Worm (Caenorhabditis elegans) whole organism, L4 larva: Measurements from ENCODE around the gene ZC239.4.

Source experiments
- D1046.2 ChIP-seq: fragments of 200-800 bp; sonication (Bioruptor generic); IDR thresholded peaks from 2 replicates; pipeline ENCODE4 v1.3.6; 2022; ENCODE audit warnings: missing genetic modification characterization, missing compliant biosample characterization
- Y48G9A.11 ChIP-seq: fragments of 200-800 bp; sonication (Bioruptor generic); IDR thresholded peaks from 2 replicates; pipeline ENCODE4 v1.3.6; 2022; ENCODE audit warnings: missing genetic modification reagents, missing genetic modification characterization, missing compliant biosample characterization
- Y5F2A.4 ChIP-seq: fragments of 200-800 bp; sonication (Bioruptor generic); optimal IDR thresholded peaks from 2 replicates; lab custom pipeline; 2018; ENCODE audit warnings: mild to moderate bottlenecking, missing genetic modification characterization, missing compliant biosample characterization
- ZK337.2 ChIP-seq: fragments of 200-800 bp; sonication (Bioruptor generic); IDR thresholded peaks from 2 replicates; pipeline ENCODE4 v1.3.6; 2022; ENCODE audit warnings: missing genetic modification reagents, missing genetic modification characterization, missing compliant biosample characterization
- attf-4 ChIP-seq: sonication (generic microtip); optimal IDR thresholded peaks from 3 replicates; lab custom pipeline; 2017; ENCODE audit warnings: missing biosample characterization, missing genetic modification characterization
- ceh-44 ChIP-seq: fragments of 200-800 bp; sonication (Bioruptor generic); IDR thresholded peaks from 2 replicates; pipeline ENCODE4 v1.3.6; 2022; ENCODE audit warnings: missing genetic modification reagents, missing genetic modification characterization, missing compliant biosample characterization
- ceh-62 ChIP-seq: sonication (generic microtip); optimal IDR thresholded peaks from 2 replicates; lab custom pipeline; 2017; ENCODE audit warnings: missing biosample characterization, missing genetic modification characterization
- cey-2 ChIP-seq: sonication (generic microtip); optimal IDR thresholded peaks from 3 replicates; lab custom pipeline; 2017; ENCODE audit warnings: missing genetic modification characterization, mild to moderate bottlenecking, missing compliant biosample characterization, antibody characterized with exemption, borderline replicate concordance; ENCODE audit not compliant: insufficient read depth
- daf-16 ChIP-seq, 3 experiments: sonication (generic microtip); optimal IDR thresholded peaks; 2 replicates each; lab custom pipeline; 2016 to 2017; ENCODE audit warnings: missing genetic modification characterization in 3 of 3, missing genetic modification reagents in 3 of 3, mild to moderate bottlenecking in 2 of 3, missing compliant biosample characterization in 2 of 3, missing biosample characterization in 1 of 3, moderate library complexity in 1 of 3
- dmd-9 ChIP-seq: fragments of 200-800 bp; sonication (Bioruptor generic); IDR thresholded peaks from 2 replicates; pipeline ENCODE4 v1.3.6; 2022; ENCODE audit warnings: missing genetic modification reagents, missing genetic modification characterization, missing compliant biosample characterization
- fkh-10 ChIP-seq: fragments of 150-350 bp; optimal IDR thresholded peaks from 2 replicates; lab custom pipeline; 2014; ENCODE audit warnings: missing biosample characterization, missing genetic modification reagents, missing genetic modification characterization
- fos-1 ChIP-seq: fragments of 150-350 bp; optimal IDR thresholded peaks from 2 replicates; lab custom pipeline; 2014; ENCODE audit warnings: missing biosample characterization, missing genetic modification characterization
- gei-8 ChIP-seq: fragments of 200-800 bp; sonication (Bioruptor generic); optimal IDR thresholded peaks from 2 replicates; lab custom pipeline; 2018; ENCODE audit warnings: mild to moderate bottlenecking, missing genetic modification characterization, missing compliant biosample characterization
- hlh-11 ChIP-seq: fragments of 200-800 bp; sonication (Bioruptor generic); optimal IDR thresholded peaks from 2 replicates; lab custom pipeline; 2018; ENCODE audit warnings: mild to moderate bottlenecking, missing genetic modification characterization, missing compliant biosample characterization
- lin-15B ChIP-seq: fragments of 150-350 bp; sonication (generic microtip); optimal IDR thresholded peaks from 3 replicates; lab custom pipeline; 2014; ENCODE audit warnings: missing biosample characterization, missing genetic modification characterization
- lin-29 ChIP-seq: fragments of 200-800 bp; sonication (Bioruptor generic); IDR thresholded peaks from 2 replicates; pipeline ENCODE4 v1.3.6; 2022; ENCODE audit warnings: missing genetic modification reagents, missing genetic modification characterization, missing compliant biosample characterization
- lin-39 ChIP-seq: fragments of 150-350 bp; optimal IDR thresholded peaks from 2 replicates; lab custom pipeline; 2014; ENCODE audit warnings: missing biosample characterization, missing genetic modification reagents, missing genetic modification characterization
- madf-5 ChIP-seq, 2 experiments: fragments of 200-800 bp; sonication (Bioruptor generic); IDR thresholded peaks; 2 replicates each; pipeline ENCODE4 v1.3.6; 2022; ENCODE audit warnings: missing compliant biosample characterization in 2 of 2, missing genetic modification characterization in 2 of 2
- mep-1 ChIP-seq: fragments of 150-350 bp; sonication (generic microtip); optimal IDR thresholded peaks from 3 replicates; lab custom pipeline; 2014; ENCODE audit warnings: missing biosample characterization, missing genetic modification characterization
- mxl-2 ChIP-seq: fragments of 200-800 bp; sonication (Bioruptor generic); conservative IDR thresholded peaks from 2 replicates; pipeline ENCODE4 v1.3.6; 2022; ENCODE audit warnings: missing genetic modification reagents, missing genetic modification characterization, missing compliant biosample characterization
- nhr-10 ChIP-seq: fragments of 150-350 bp; optimal IDR thresholded peaks from 2 replicates; lab custom pipeline; 2014; ENCODE audit warnings: missing biosample characterization, missing genetic modification characterization
- nhr-48 ChIP-seq: sonication (generic microtip); optimal IDR thresholded peaks from 2 replicates; lab custom pipeline; 2016; ENCODE audit warnings: mild to moderate bottlenecking, missing genetic modification characterization, missing compliant biosample characterization
- pha-4 ChIP-seq, 2 experiments: fragments of 150-350 bp in 1 of 2; fragments of 200-800 bp in 1 of 2; sonication (Bioruptor generic) in 1 of 2; IDR thresholded peaks in 1 of 2; optimal IDR thresholded peaks in 1 of 2; 2 replicates each; pipeline versions ENCODE4 v1.3.6 to Lab custom; 2014 to 2022; ENCODE audit warnings: missing genetic modification characterization in 2 of 2, missing genetic modification reagents in 2 of 2, missing biosample characterization in 1 of 2, missing compliant biosample characterization in 1 of 2
- sdz-12 ChIP-seq: fragments of 200-800 bp; sonication (Bioruptor generic); optimal IDR thresholded peaks from 2 replicates; lab custom pipeline; 2018; ENCODE audit warnings: mild to moderate bottlenecking, missing genetic modification characterization, missing compliant biosample characterization
- unc-130 ChIP-seq: sonication (generic microtip); optimal IDR thresholded peaks from 2 replicates; lab custom pipeline; 2016; ENCODE audit warnings: missing genetic modification reagents, missing genetic modification characterization, missing compliant biosample characterization
- unc-62 ChIP-seq, 3 experiments: fragments of 150-350 bp in 1 of 3; sonication (generic microtip); optimal IDR thresholded peaks in 2 of 3; peaks in 1 of 3; 1 replicate in 1 of 3; 2 replicates in 2 of 3; lab custom pipeline; 2014 to 2017; ENCODE audit warnings: missing biosample characterization in 3 of 3, missing genetic modification characterization in 3 of 3, missing genetic modification reagents in 3 of 3, missing genotype in 1 of 3
- zip-2 ChIP-seq: fragments of 150-350 bp; optimal IDR thresholded peaks from 2 replicates; lab custom pipeline; 2014; ENCODE audit warnings: missing biosample characterization, missing genetic modification characterization

The ZC239.4 gene

ce11 chrII:3259254-3259653 lies 45.3 kb downstream of the ZC239.4 start, which contains the start of gene gcy-19:
Gene gcy-19 (minus strand): TSS chrII:3259354.
- TF ChIP-seq unc-62 (GFP tag; optimal IDR thresholded peaks at IDR 0.05 in 1 of 2; lab: Kevin White, UChicago) (peak in 1 of 2 experiments; percentile 8), unc-62 (tag; optimal IDR thresholded peaks at IDR 0.05; lab: Kevin White, UChicago) (no peak), unc-130 (GFP tag; lab: Kevin White, UChicago) (no peak), lin-39 (tag; lab: Kevin White, UChicago) (no peak), lin-15B (tag; lab: Kevin White, UChicago) (no peak)

ce11 chrII:3262504-3262903 lies 48.5 kb downstream of the ZC239.4 start, which contains the start of gene F02E11.2:
Gene F02E11.2 (plus strand): TSS chrII:3262804.
- TF ChIP-seq nhr-10 (tag; lab: Kevin White, UChicago) (no peak), mep-1 (tag; lab: Kevin White, UChicago) (no peak), hlh-11 (tag; lab: Kevin White, UChicago) (no peak), fos-1 (tag; lab: Kevin White, UChicago) (no peak), ZK337.2 (no peak), ceh-62 (tag; lab: Kevin White, UChicago) (no peak), zip-2 (tag; lab: Kevin White, UChicago) (no peak), dmd-9 (no peak), fkh-10 (GFP tag; lab: Kevin White, UChicago) (no peak), cey-2 (tag; lab: Kevin White, UChicago) (no peak), lin-29 (no peak), attf-4 (tag; lab: Kevin White, UChicago) (no peak), mxl-2 (GFP tag; lab: Robert Waterston, UW) (no peak), sdz-12 (GFP tag; lab: Kevin White, UChicago) (no peak), daf-16 (GFP tag; optimal IDR thresholded peaks at IDR 0.05; lab: Kevin White, UChicago) (no peak), daf-16 (tag; optimal IDR thresholded peaks at IDR 0.05; lab: Kevin White, UChicago) (no peak), Y48G9A.11 (no peak), ceh-44 (no peak), gei-8 (GFP tag; lab: Kevin White, UChicago) (no peak), nhr-48 (tag; lab: Kevin White, UChicago) (no peak)

ce11 chrII:3264704-3265103 lies 50.7 kb downstream of the ZC239.4 start:
- no peak for TF ChIP-seq pha-4 (GFP tag; IDR thresholded peaks at IDR 0.05; lab: Robert Waterston, UW)
- no peak for TF ChIP-seq pha-4 (tag; optimal IDR thresholded peaks at IDR 0.05; lab: Kevin White, UChicago)
- TF ChIP-seq D1046.2 = no peak
- no peak for TF ChIP-seq lin-29
- no peak for TF ChIP-seq Y5F2A.4
- no peak for TF ChIP-seq madf-5 (GFP tag; IDR thresholded peaks at IDR 0.05; lab: Robert Waterston, UW)
